Worm (Caenorhabditis elegans): Measurements from ENCODE around the gene C27C12.1.

C27C12.1 gene

ce11 chrX:14808796-14809195 lies 44.8 kb downstream of the C27C12.1 start:
- no peak for TF ChIP-seq unc-62 (GFP tag; optimal IDR thresholded peaks at IDR 0.05)

- no peak for TF ChIP-seq unc-62 (GFP tag; optimal IDR thresholded peaks at IDR 0.05)
Measured at ce11 chrX:14806936-14807335, 46.6 kb downstream of the C27C12.1 start, which contains the start of gene F42D1.4. Gene F42D1.4, plus strand, starts transcription at chrX:14807236.

DNA sequence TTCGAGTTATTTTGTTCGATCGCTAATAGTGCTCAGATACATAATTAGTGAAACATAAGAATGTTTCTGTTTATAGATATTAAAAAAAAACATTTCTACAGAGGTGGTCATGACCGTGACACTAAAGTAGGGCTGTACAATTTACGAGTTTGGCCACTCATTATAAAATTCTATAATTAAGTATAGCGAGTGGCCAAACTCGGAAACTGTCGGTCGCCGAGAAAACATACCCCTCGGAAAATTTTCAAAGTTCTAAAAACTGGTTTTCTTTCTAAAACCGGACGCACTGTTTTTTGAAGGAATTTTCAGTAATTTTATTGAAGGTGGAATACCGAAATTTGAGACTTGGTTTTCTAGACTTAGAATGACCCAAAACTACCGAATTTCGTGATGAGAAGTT lies 47.8 kb downstream of the C27C12.1 start:
- no peak for TF ChIP-seq unc-62 (GFP tag; optimal IDR thresholded peaks at IDR 0.05)

DNA sequence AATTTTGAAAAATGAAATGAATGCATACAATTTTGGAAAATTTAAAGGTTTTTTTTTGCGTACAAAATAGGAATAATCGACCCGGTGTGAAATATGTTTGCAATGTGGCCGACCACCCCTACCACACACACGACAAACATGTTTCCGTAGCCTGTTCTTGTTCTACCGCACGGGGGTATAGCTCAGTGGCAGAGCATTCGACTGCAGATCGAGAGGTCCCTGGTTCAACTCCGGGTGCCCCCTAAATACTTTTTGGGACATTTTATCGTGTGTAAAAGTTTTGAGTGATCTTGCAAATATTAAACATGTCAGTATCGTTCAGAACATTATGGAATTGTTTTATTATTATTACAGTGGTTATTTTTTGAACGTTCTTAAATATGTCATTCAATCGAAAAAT lies 48.9 kb downstream of the C27C12.1 start:
- TF ChIP-seq unc-62 (GFP tag; optimal IDR thresholded peaks at IDR 0.05): no peak

All from whole organism, dauer.